Fruit fly (Drosophila melanogaster): ENCODE measurements around the gene PIG-P.

PIG-P gene

DNA sequence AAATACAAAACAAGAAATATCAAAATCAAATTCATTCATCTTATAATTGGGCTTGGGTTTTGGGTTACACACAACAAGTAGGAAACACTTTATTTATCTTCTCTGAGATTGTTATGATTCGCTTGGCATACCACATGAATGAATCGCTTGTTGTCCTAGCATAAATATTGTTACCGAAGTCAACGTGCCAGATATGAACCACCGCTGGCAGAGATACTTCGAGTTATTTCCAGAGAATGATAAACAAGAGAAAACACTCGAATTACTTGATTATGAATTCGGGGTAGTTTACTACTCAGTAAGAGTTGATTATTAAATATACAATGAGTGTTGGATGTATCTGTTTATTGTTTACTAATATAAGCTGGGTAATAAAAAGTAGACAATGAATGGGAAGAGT, 46.5 kb downstream of the PIG-P start (continued):
- peak; percentile 21 for TF ChIP-seq CG10267 (tag; optimal IDR thresholded peaks at IDR 0.05)
- TF ChIP-seq jing (GFP tag; optimal IDR thresholded peaks at IDR 0.05), result no peak
- TF ChIP-seq gsb (GFP tag; IDR thresholded peaks at IDR 0.05), result no peak
- peak; percentile 62 for TF ChIP-seq wek (GFP tag; optimal IDR thresholded peaks at IDR 0.05)
- TF ChIP-seq caup (GFP tag; optimal IDR thresholded peaks at IDR 0.05; ENCODE audit: severe bottlenecking), result peak; percentile 39
- TF ChIP-seq CG16813 (GFP tag; IDR thresholded peaks at IDR 0.05; ENCODE audit: partially characterized antibody), result no peak
- TF ChIP-seq sob (GFP tag; IDR thresholded peaks at IDR 0.05), result no peak
- TF ChIP-seq scrt (GFP tag; optimal IDR thresholded peaks at IDR 0.05), result no peak
- TF ChIP-seq lola (GFP tag; optimal IDR thresholded peaks at IDR 0.05), result peak in 1 of 3 experiments; percentile 30
- peak; percentile 9 for TF ChIP-seq dmrt99B (tag; optimal IDR thresholded peaks at IDR 0.05)
- TF ChIP-seq dimm (GFP tag; IDR thresholded peaks at IDR 0.05), result no peak
- no peak for TF ChIP-seq ssp (GFP tag; IDR thresholded peaks at IDR 0.05)
- no peak for TF ChIP-seq CG7271 (tag; optimal IDR thresholded peaks at IDR 0.05)
- TF ChIP-seq nom (GFP tag; optimal IDR thresholded peaks at IDR 0.05), result peak; percentile 25
- no peak for TF ChIP-seq CG31224 (GFP tag; IDR thresholded peaks at IDR 0.05)
- peak; percentile 66 for TF ChIP-seq dmrt11E (tag; optimal IDR thresholded peaks at IDR 0.05)
- TF ChIP-seq odd (GFP tag; optimal IDR thresholded peaks at IDR 0.05), result peak; percentile 64
- peak; percentile 31 for TF ChIP-seq Hey (tag; optimal IDR thresholded peaks at IDR 0.05)
- peak; percentile 43; the same call in 1 of the 2 replicates for TF ChIP-seq Xrp1 (GFP tag; IDR thresholded peaks at IDR 0.05)
- no peak for TF ChIP-seq bbx (GFP tag; IDR thresholded peaks at IDR 0.05; ENCODE audit: partially characterized antibody)
- peak; percentile 23 for TF ChIP-seq CG18599 (GFP tag; optimal IDR thresholded peaks at IDR 0.05)
- TF ChIP-seq pnt (GFP tag; optimal IDR thresholded peaks at IDR 0.05), result no peak
- TF ChIP-seq pfk (GFP tag; optimal IDR thresholded peaks at IDR 0.05), result peak; percentile 54
- TF ChIP-seq Sry-β (GFP tag; optimal IDR thresholded peaks at IDR 0.05), result peak; percentile 9
- TF ChIP-seq sc (optimal IDR thresholded peaks at IDR 0.05), result no peak
- no peak for TF ChIP-seq sc (GFP tag; optimal IDR thresholded peaks at IDR 0.05)
- peak; percentile 54 for TF ChIP-seq CG9727 (GFP tag; optimal IDR thresholded peaks at IDR 0.05)
- peak; percentile 61 for TF ChIP-seq Med (GFP tag)
- TF ChIP-seq z (GFP tag; IDR thresholded peaks at IDR 0.05), result peak; percentile 73
- peak; percentile 44 for TF ChIP-seq CG12071 (GFP tag; optimal IDR thresholded peaks at IDR 0.05)
- TF ChIP-seq mam (GFP tag; optimal IDR thresholded peaks at IDR 0.05), result no peak
- TF ChIP-seq phol (tag; optimal IDR thresholded peaks at IDR 0.05), result no peak
- TF ChIP-seq Deaf1 (tag; optimal IDR thresholded peaks at IDR 0.05), result peak; percentile 3
- TF ChIP-seq CG10431 (GFP tag; optimal IDR thresholded peaks at IDR 0.05), result peak; percentile 35
- TF ChIP-seq CG11560 (tag; IDR thresholded peaks at IDR 0.05), result no peak
- peak; percentile 30 for TF ChIP-seq salm (tag; optimal IDR thresholded peaks at IDR 0.05)
- no peak for TF ChIP-seq org-1 (GFP tag; optimal IDR thresholded peaks at IDR 0.05)
- TF ChIP-seq CG11504 (tag; optimal IDR thresholded peaks at IDR 0.05), result peak; percentile 11
- TF ChIP-seq CG10209 (GFP tag; optimal IDR thresholded peaks at IDR 0.05), result peak; percentile 19
- no peak for TF ChIP-seq Usf (GFP tag; optimal IDR thresholded peaks at IDR 0.05)

DNA sequence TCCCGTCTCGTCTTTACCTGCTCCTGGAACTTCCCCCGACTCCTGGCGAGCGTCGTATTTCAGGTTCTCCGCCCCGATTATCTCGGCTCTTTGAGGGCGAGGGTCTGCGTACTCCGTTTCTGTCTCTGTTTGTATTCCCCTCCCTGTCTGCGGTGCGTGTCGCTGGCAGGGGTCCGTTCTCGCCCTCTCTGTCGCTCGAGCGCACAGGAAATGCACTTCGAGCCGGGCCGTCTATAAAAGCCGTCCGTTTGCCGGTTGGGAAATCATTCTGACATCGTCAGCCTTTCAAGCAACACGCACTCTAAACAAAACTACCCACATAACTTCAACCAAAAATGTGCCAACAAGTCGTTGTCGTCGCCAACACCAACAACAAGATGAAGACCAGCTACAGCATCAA, 47.4 kb downstream of the PIG-P start:
- TF ChIP-seq CG9797 (GFP tag; optimal IDR thresholded peaks at IDR 0.05) (no peak), pzg (GFP tag; optimal IDR thresholded peaks at IDR 0.05) (no peak), CG7786 (GFP tag; optimal IDR thresholded peaks at IDR 0.05) (no peak), hbn (GFP tag; IDR thresholded peaks at IDR 0.05; ENCODE audit: partially characterized antibody) (no peak), Dfd (GFP tag; optimal IDR thresholded peaks at IDR 0.05) (no peak), dmrt99B (tag; optimal IDR thresholded peaks at IDR 0.05) (no peak), CG12236 (GFP tag; optimal IDR thresholded peaks at IDR 0.05) (no peak), bsh (GFP tag; optimal IDR thresholded peaks at IDR 0.05) (no peak), CG1832 (GFP tag; optimal IDR thresholded peaks at IDR 0.05) (peak; percentile 88), H2.0 (GFP tag; IDR thresholded peaks at IDR 0.05) (no peak), exex (tag; optimal IDR thresholded peaks at IDR 0.05) (no peak), sens-2 (GFP tag; IDR thresholded peaks at IDR 0.05) (no peak), kah (GFP tag; optimal IDR thresholded peaks at IDR 0.05) (no peak), CG11093 (GFP tag; IDR thresholded peaks at IDR 0.05) (no peak)

Data from whole organism, embryonic.